Fruit fly (Drosophila melanogaster): ENCODE results near the gene Oat.

Oat gene

DNA sequence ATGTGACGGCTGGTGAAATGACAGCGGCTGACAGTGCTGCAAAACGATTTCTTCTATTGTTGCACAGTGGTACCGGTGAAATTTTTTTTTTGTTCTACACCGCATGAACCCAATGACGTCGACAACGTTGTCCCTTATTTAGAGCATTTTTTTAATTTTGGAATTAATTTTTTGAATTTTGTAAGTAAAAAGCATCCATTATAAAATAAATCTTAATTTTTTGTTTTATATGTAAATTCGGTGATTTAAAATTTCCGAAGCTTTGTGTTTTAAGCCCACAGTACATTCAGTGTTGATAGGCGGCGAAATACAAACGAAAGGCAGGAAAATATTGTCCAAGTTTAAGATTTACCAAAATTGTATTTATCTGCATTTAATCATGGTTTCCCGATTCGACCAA, 37.5 kb downstream of the Oat start, which contains the start of the genes Lon and PIG-F (continued):
- TF ChIP-seq Bteb2 (GFP tag; optimal IDR thresholded peaks at IDR 0.05) (peak; percentile 97), CG18262 (tag; optimal IDR thresholded peaks at IDR 0.05) (peak; percentile 99), CG6791 (GFP tag; IDR thresholded peaks at IDR 0.05; ENCODE audit: partially characterized antibody) (peak; percentile 44; the same call in 1 of the 3 replicates), CG34224 (GFP tag; IDR thresholded peaks at IDR 0.05; ENCODE audit: partially characterized antibody) (peak; percentile 60; the same call in 2 of the 3 replicates), Pdp1 (GFP tag; optimal IDR thresholded peaks at IDR 0.05) (peak; percentile 99), da (GFP tag; optimal IDR thresholded peaks at IDR 0.05) (peak; percentile 97), CG14667 (GFP tag; IDR thresholded peaks at IDR 0.05) (peak; percentile 98), z (GFP tag; IDR thresholded peaks at IDR 0.05) (peak; percentile 67; the same call in 2 of the 3 replicates), Dek (tag; optimal IDR thresholded peaks at IDR 0.05) (peak; percentile 99), CG1647 (GFP tag; optimal IDR thresholded peaks at IDR 0.05) (peak; percentile 98), Med (GFP tag) (peak; percentile 100), MBD-R2 (GFP tag; IDR thresholded peaks at IDR 0.05) (peak; percentile 99), CG7786 (GFP tag; optimal IDR thresholded peaks at IDR 0.05) (peak; percentile 97), lov (optimal IDR thresholded peaks at IDR 0.05) (no peak), lov (GFP tag; IDR thresholded peaks at IDR 0.05) (peak; percentile 95), dpn (GFP tag; optimal IDR thresholded peaks at IDR 0.05) (peak; percentile 99), CG7928 (GFP tag; optimal IDR thresholded peaks at IDR 0.05) (peak; percentile 84), run (tag; optimal IDR thresholded peaks at IDR 0.05) (peak; percentile 97), Vsx1 (GFP tag; optimal IDR thresholded peaks at IDR 0.05) (peak; percentile 98), shn (GFP tag; optimal IDR thresholded peaks at IDR 0.05) (peak; percentile 97), HLH3B (GFP tag; IDR thresholded peaks at IDR 0.05) (peak; percentile 98), CG13287 (GFP tag; IDR thresholded peaks at IDR 0.05; ENCODE audit: partially characterized antibody) (peak; percentile 76), wek (GFP tag; optimal IDR thresholded peaks at IDR 0.05) (peak; percentile 87), CG32532 (GFP tag; IDR thresholded peaks at IDR 0.05) (peak; percentile 99), bigmax (GFP tag; optimal IDR thresholded peaks at IDR 0.05) (peak; percentile 65), CHES-1-like (GFP tag; optimal IDR thresholded peaks at IDR 0.05) (peak; percentile 97), Taf1 (GFP tag; IDR thresholded peaks at IDR 0.05) (peak; percentile 97), Fer1 (GFP tag; optimal IDR thresholded peaks at IDR 0.05) (peak; percentile 99), PHDP (tag; optimal IDR thresholded peaks at IDR 0.05) (peak; percentile 99), unpg (GFP tag; optimal IDR thresholded peaks at IDR 0.05) (peak; percentile 99), fd64A (GFP tag; optimal IDR thresholded peaks at IDR 0.05) (peak; percentile 95), CG2875 (GFP tag; optimal IDR thresholded peaks at IDR 0.05) (peak; percentile 99), ftz-f1 (GFP tag; optimal IDR thresholded peaks at IDR 0.05) (peak; percentile 90), ranshi (GFP tag; IDR thresholded peaks at IDR 0.05) (peak; percentile 98), CG4360 (GFP tag; IDR thresholded peaks at IDR 0.05) (peak; percentile 81), CG32767 (GFP tag; IDR thresholded peaks at IDR 0.05) (peak; percentile 99), Scr (GFP tag; IDR thresholded peaks at IDR 0.05; ENCODE audit: partially characterized antibody) (peak; percentile 63), CG12391 (tag; optimal IDR thresholded peaks at IDR 0.05) (peak; percentile 99), ap (GFP tag; IDR thresholded peaks at IDR 0.05) (peak; percentile 95), disco-r (GFP tag; optimal IDR thresholded peaks at IDR 0.05) (peak; percentile 96), CG6654 (GFP tag; optimal IDR thresholded peaks at IDR 0.05) (peak; percentile 95), CG10431 (GFP tag; optimal IDR thresholded peaks at IDR 0.05) (peak; percentile 98), ash1 (GFP tag; optimal IDR thresholded peaks at IDR 0.05) (peak; percentile 70), slp2 (GFP tag; optimal IDR thresholded peaks at IDR 0.05) (peak; percentile 98), CG18619 (GFP tag; optimal IDR thresholded peaks at IDR 0.05) (peak; percentile 99), lab (GFP tag; optimal IDR thresholded peaks at IDR 0.05) (peak; percentile 99), dimm (GFP tag; IDR thresholded peaks at IDR 0.05) (peak; percentile 94), CG30403 (GFP tag; optimal IDR thresholded peaks at IDR 0.05) (peak; percentile 100), GATAe (GFP tag; conservative IDR thresholded peaks at IDR 0.05) (peak; percentile 94), sc (optimal IDR thresholded peaks at IDR 0.05) (no peak), sc (GFP tag; optimal IDR thresholded peaks at IDR 0.05) (peak; percentile 99)

Measured in whole organism, embryonic.